Fruit fly (Drosophila melanogaster) S2 (cell line): Measurements from ENCODE around the gene CG10674.

Experiments
- CG8478 ChIP-seq: fragments of >200 bp; optimal IDR thresholded peaks from 2 replicates; lab custom pipeline; 2018
- CTCF ChIP-seq, 2 experiments: fragments of >200 bp; optimal IDR thresholded peaks; 2 replicates each; lab custom pipeline; 2018

DNA sequence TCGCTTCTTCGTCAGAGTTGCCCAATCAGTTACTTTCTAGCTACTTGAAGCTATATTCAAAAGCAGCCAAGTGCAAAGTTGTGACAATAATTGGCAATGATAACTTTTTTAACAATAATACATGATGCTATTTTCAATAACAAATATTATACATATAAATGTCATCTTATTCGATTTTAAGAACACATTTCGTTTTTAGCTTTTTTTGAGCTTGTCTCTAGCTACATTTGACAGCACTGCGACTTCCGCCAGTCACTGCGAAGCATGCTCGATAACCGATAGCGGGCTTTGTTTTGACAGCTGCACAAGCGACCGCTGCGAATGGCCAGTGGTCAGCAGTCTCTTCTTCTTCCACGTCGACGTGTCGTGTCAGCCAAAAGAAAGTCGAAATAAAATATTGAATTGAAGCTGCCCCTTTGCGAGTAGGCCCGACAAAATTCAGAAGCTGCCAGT is 16.3 kb upstream of the CG10674 start, which contains the start of the genes Gen and Srp54k:
- TF ChIP-seq CTCF (optimal IDR thresholded peaks at IDR 0.05; lab: Kevin White, UChicago) (no peak), CG8478 (lab: Kevin White, UChicago) (no peak)
